Fruit fly (Drosophila melanogaster): ENCODE data around the gene ase.

Gene ase

dm6 chrX:437404-437803 is 23.1 kb upstream of the ase start, which contains the start of gene Pgcl:
Gene Pgcl (minus strand): TSS chrX:437448.
- TF ChIP-seq lbe (GFP tag; optimal IDR thresholded peaks at IDR 0.05) (no peak), disco-r (GFP tag; optimal IDR thresholded peaks at IDR 0.05) (no peak), D19B (GFP tag; optimal IDR thresholded peaks at IDR 0.05) (peak; percentile 65), Hr3 (GFP tag; optimal IDR thresholded peaks at IDR 0.05) (no peak), row (GFP tag; IDR thresholded peaks at IDR 0.05) (peak; percentile 55), CG30431 (GFP tag; optimal IDR thresholded peaks at IDR 0.05) (no peak)

dm6 chrX:441295-441694 is 19.3 kb upstream of the ase start:
- TF ChIP-seq hkb (optimal IDR thresholded peaks at IDR 0.05) (no peak), hkb (GFP tag; IDR thresholded peaks at IDR 0.05) (no peak), CG17912 (GFP tag; optimal IDR thresholded peaks at IDR 0.05) (no peak), Sry-β (GFP tag; optimal IDR thresholded peaks at IDR 0.05) (no peak), bigmax (GFP tag; optimal IDR thresholded peaks at IDR 0.05) (no peak), Neu2 (GFP tag; optimal IDR thresholded peaks at IDR 0.05; ENCODE audit: borderline replicate concordance) (no peak), pzg (GFP tag; optimal IDR thresholded peaks at IDR 0.05) (no peak), Tbp (GFP tag; optimal IDR thresholded peaks at IDR 0.05) (no peak), bbx (GFP tag; IDR thresholded peaks at IDR 0.05; ENCODE audit: partially characterized antibody) (no peak), grn (GFP tag; optimal IDR thresholded peaks at IDR 0.05) (no peak), CG3407 (GFP tag; optimal IDR thresholded peaks at IDR 0.05) (no peak), nmo (GFP tag; optimal IDR thresholded peaks at IDR 0.05) (no peak), Lim3 (GFP tag; IDR thresholded peaks at IDR 0.05) (no peak), Ptx1 (GFP tag; IDR thresholded peaks at IDR 0.05) (no peak), fd3F (GFP tag; optimal IDR thresholded peaks at IDR 0.05) (no peak), Sry-δ (GFP tag; optimal IDR thresholded peaks at IDR 0.05) (no peak), Abd-B (GFP tag; optimal IDR thresholded peaks at IDR 0.05) (no peak), repo (GFP tag; optimal IDR thresholded peaks at IDR 0.05) (no peak), sc (optimal IDR thresholded peaks at IDR 0.05) (no peak), sc (GFP tag; optimal IDR thresholded peaks at IDR 0.05) (no peak)

dm6 chrX:443981-444550 is 16.5 kb upstream of the ase start:
- TF ChIP-seq CG11093 (GFP tag; IDR thresholded peaks at IDR 0.05) (no peak), sisA (GFP tag; IDR thresholded peaks at IDR 0.05) (no peak), crc (GFP tag; optimal IDR thresholded peaks at IDR 0.05) (no peak), Elba2 (GFP tag; optimal IDR thresholded peaks at IDR 0.05) (no peak), CG43689 (GFP tag; IDR thresholded peaks at IDR 0.05) (no peak), ro (GFP tag; IDR thresholded peaks at IDR 0.05) (no peak), stc (GFP tag; IDR thresholded peaks at IDR 0.05) (no peak), CG11560 (tag; IDR thresholded peaks at IDR 0.05) (no peak), nom (GFP tag; optimal IDR thresholded peaks at IDR 0.05) (peak; percentile 29), Dip2 (GFP tag; IDR thresholded peaks at IDR 0.05) (no peak), Hr78 (GFP tag; optimal IDR thresholded peaks at IDR 0.05) (no peak), CG15696 (tag; optimal IDR thresholded peaks at IDR 0.05) (no peak), gt (GFP tag; IDR thresholded peaks at IDR 0.05) (no peak), fd64A (GFP tag; optimal IDR thresholded peaks at IDR 0.05) (no peak), gem (tag; optimal IDR thresholded peaks at IDR 0.05) (peak; percentile 1), jing (GFP tag; optimal IDR thresholded peaks at IDR 0.05) (no peak), CG1529 (GFP tag; optimal IDR thresholded peaks at IDR 0.05) (no peak), z (GFP tag; IDR thresholded peaks at IDR 0.05) (no peak), corto (GFP tag; optimal IDR thresholded peaks at IDR 0.05) (peak; percentile 41), CG6854 (GFP tag; optimal IDR thresholded peaks at IDR 0.05) (no peak), Camta (GFP tag; optimal IDR thresholded peaks at IDR 0.05) (no peak), CG10366 (GFP tag; IDR thresholded peaks at IDR 0.05) (no peak), Kr (GFP tag; optimal IDR thresholded peaks at IDR 0.05) (no peak), maf-S (GFP tag; optimal IDR thresholded peaks at IDR 0.05) (no peak), CG2116 (GFP tag; optimal IDR thresholded peaks at IDR 0.05) (no peak), Sry-β (GFP tag; optimal IDR thresholded peaks at IDR 0.05) (no peak)

Data from whole organism, embryonic.